Worm (Caenorhabditis elegans) whole organism, young adult: ENCODE results near the gene pals-37.

ENCODE experiments used
- B0336.3 ChIP-seq: fragments of 200-800 bp; sonication (Bioruptor generic); IDR thresholded peaks from 2 replicates; pipeline ENCODE4 v1.3.6; 2022; ENCODE audit warnings: missing genetic modification characterization, missing compliant biosample characterization
- C06A6.2 ChIP-seq: fragments of 200-800 bp; sonication (Bioruptor generic); conservative IDR thresholded peaks from 2 replicates; pipeline ENCODE4 v1.3.6; 2022; ENCODE audit warnings: missing genetic modification characterization, missing compliant biosample characterization
- C17E4.6 ChIP-seq: fragments of 200-800 bp; sonication (Bioruptor generic); IDR thresholded peaks from 2 replicates; pipeline ENCODE4 v1.3.6; 2022; ENCODE audit warnings: missing genetic modification reagents, missing genetic modification characterization, missing compliant biosample characterization
- F10E7.11 ChIP-seq: sonication (generic microtip); optimal IDR thresholded peaks from 2 replicates; lab custom pipeline; 2017; ENCODE audit warnings: mild to moderate bottlenecking, missing genetic modification characterization, moderate library complexity, missing compliant biosample characterization
- F33H1.4 ChIP-seq: fragments of 200-800 bp; sonication (Bioruptor generic); IDR thresholded peaks from 2 replicates; pipeline ENCODE4 v1.3.6; 2022; ENCODE audit warnings: missing genetic modification reagents, missing genetic modification characterization, missing compliant biosample characterization
- F39B2.1 ChIP-seq: fragments of 200-800 bp; sonication (Bioruptor generic); IDR thresholded peaks from 2 replicates; pipeline ENCODE4 v1.3.6; 2022; ENCODE audit warnings: missing genetic modification reagents, missing genetic modification characterization, missing compliant biosample characterization
- F49E8.2 ChIP-seq: sonication (generic microtip); optimal IDR thresholded peaks from 3 replicates; lab custom pipeline; 2017; ENCODE audit warnings: missing genetic modification characterization, mild to moderate bottlenecking, missing compliant biosample characterization, antibody characterized with exemption, moderate library complexity; ENCODE audit not compliant: insufficient read depth
- F52B5.7 ChIP-seq: sonication (generic microtip); optimal IDR thresholded peaks from 2 replicates; lab custom pipeline; 2016; ENCODE audit warnings: mild to moderate bottlenecking, missing genetic modification characterization, missing compliant biosample characterization
- K11D2.4 ChIP-seq: fragments of 200-800 bp; sonication (Bioruptor generic); IDR thresholded peaks from 2 replicates; pipeline ENCODE4 v1.3.6; 2022; ENCODE audit warnings: missing genetic modification reagents, missing genetic modification characterization, missing compliant biosample characterization
- ZK185.1 ChIP-seq: sonication (generic microtip); optimal IDR thresholded peaks from 2 replicates; lab custom pipeline; 2016; ENCODE audit warnings: mild to moderate bottlenecking, missing genetic modification characterization, missing compliant biosample characterization; ENCODE audit not compliant: poor library complexity, severe bottlenecking
- aptf-3 ChIP-seq: fragments of 200-800 bp; sonication (Bioruptor generic); IDR thresholded peaks from 2 replicates; pipeline ENCODE4 v1.3.6; 2022; ENCODE audit warnings: missing genetic modification characterization, missing compliant biosample characterization
- atf-7 ChIP-seq: sonication (generic microtip); optimal IDR thresholded peaks from 2 replicates; lab custom pipeline; 2017; ENCODE audit warnings: mild to moderate bottlenecking, missing genetic modification characterization, missing compliant biosample characterization
- attf-5 ChIP-seq: fragments of 200-800 bp; sonication (Bioruptor generic); optimal IDR thresholded peaks from 2 replicates; lab custom pipeline; 2018; ENCODE audit warnings: mild to moderate bottlenecking, missing genetic modification characterization, missing compliant biosample characterization
- cebp-1 ChIP-seq, 2 experiments: fragments of 200-800 bp in 1 of 2; sonication (Bioruptor generic) in 1 of 2; sonication (generic microtip) in 1 of 2; IDR thresholded peaks in 1 of 2; optimal IDR thresholded peaks in 1 of 2; 2 replicates each; pipeline versions ENCODE4 v1.3.6 to Lab custom; 2017 to 2022; ENCODE audit warnings: missing compliant biosample characterization in 2 of 2, missing genetic modification characterization in 2 of 2, mild to moderate bottlenecking in 1 of 2, missing genetic modification reagents in 1 of 2, moderate library complexity in 1 of 2
- ceh-27 ChIP-seq: fragments of 200-800 bp; sonication (Bioruptor generic); optimal IDR thresholded peaks from 2 replicates; lab custom pipeline; 2018; ENCODE audit warnings: mild to moderate bottlenecking, missing genetic modification characterization, moderate library complexity, missing compliant biosample characterization
- ceh-40 ChIP-seq: fragments of 200-800 bp; sonication (Bioruptor generic); IDR thresholded peaks from 2 replicates; pipeline ENCODE4 v1.3.6; 2022; ENCODE audit warnings: missing genetic modification characterization, missing compliant biosample characterization
- ceh-91 ChIP-seq: fragments of 200-800 bp; sonication (Bioruptor generic); IDR thresholded peaks from 2 replicates; pipeline ENCODE4 v1.3.6; 2022; ENCODE audit warnings: missing genetic modification reagents, missing genetic modification characterization, missing compliant biosample characterization
- die-1 ChIP-seq: sonication (generic microtip); optimal IDR thresholded peaks from 2 replicates; lab custom pipeline; 2016; ENCODE audit warnings: missing genotype, mild to moderate bottlenecking, missing genetic modification characterization, missing compliant biosample characterization
- dox-1 ChIP-seq: fragments of 200-800 bp; sonication (Bioruptor generic); IDR thresholded peaks from 2 replicates; pipeline ENCODE4 v1.3.6; 2022; ENCODE audit warnings: missing genetic modification reagents, missing genetic modification characterization, missing compliant biosample characterization
- dpff-1 ChIP-seq: sonication (generic microtip); optimal IDR thresholded peaks from 2 replicates; lab custom pipeline; 2017; ENCODE audit warnings: mild to moderate bottlenecking, missing genetic modification characterization, missing compliant biosample characterization
- ets-4 ChIP-seq: fragments of 200-800 bp; sonication (Bioruptor generic); optimal IDR thresholded peaks from 2 replicates; lab custom pipeline; 2018; ENCODE audit warnings: mild to moderate bottlenecking, missing genetic modification characterization, missing compliant biosample characterization
- fkh-3 ChIP-seq: sonication (generic microtip); optimal IDR thresholded peaks from 2 replicates; lab custom pipeline; 2016; ENCODE audit warnings: mild to moderate bottlenecking, missing genetic modification characterization, missing compliant biosample characterization
- hmg-1.2 ChIP-seq: fragments of 200-800 bp; sonication (Bioruptor generic); IDR thresholded peaks from 2 replicates; pipeline ENCODE4 v1.3.6; 2022; ENCODE audit warnings: missing genetic modification reagents, missing genetic modification characterization, missing compliant biosample characterization
- hmg-20 ChIP-seq: fragments of 200-800 bp; sonication (Bioruptor generic); IDR thresholded peaks from 2 replicates; pipeline ENCODE4 v1.3.6; 2022; ENCODE audit warnings: missing genetic modification reagents, missing genetic modification characterization, missing compliant biosample characterization
- lag-1 ChIP-seq: fragments of 200-800 bp; sonication (Bioruptor generic); IDR thresholded peaks from 2 replicates; pipeline ENCODE4 v1.3.6; 2022; ENCODE audit warnings: missing genetic modification reagents, missing genetic modification characterization, missing compliant biosample characterization
- lin-26 ChIP-seq: fragments of 200-800 bp; sonication (Bioruptor generic); IDR thresholded peaks from 2 replicates; pipeline ENCODE4 v1.3.6; 2022; ENCODE audit warnings: missing genetic modification reagents, missing genetic modification characterization, missing compliant biosample characterization
- lin-35 ChIP-seq, 3 experiments: fragments of 150-350 bp in 2 of 3; sonication (generic microtip) in 1 of 3; optimal IDR thresholded peaks; 2 replicates each; lab custom pipeline; 2014 to 2018; ENCODE audit warnings: missing biosample characterization in 3 of 3, missing genetic modification characterization in 3 of 3, missing genetic modification reagents in 3 of 3
- lin-40 ChIP-seq: sonication (generic microtip); optimal IDR thresholded peaks from 2 replicates; lab custom pipeline; 2016; ENCODE audit warnings: missing genetic modification characterization, mild to moderate bottlenecking, missing compliant biosample characterization, missing genotype, missing genetic modification reagents
- madf-10 ChIP-seq: sonication (generic microtip); optimal IDR thresholded peaks from 2 replicates; lab custom pipeline; 2016; ENCODE audit warnings: mild to moderate bottlenecking, missing genetic modification characterization, missing compliant biosample characterization
- madf-6 ChIP-seq: fragments of 200-800 bp; sonication (Bioruptor generic); IDR thresholded peaks from 2 replicates; pipeline ENCODE4 v1.3.6; 2022; ENCODE audit warnings: missing genetic modification reagents, missing genetic modification characterization, missing compliant biosample characterization
- mxl-1 ChIP-seq: sonication (generic microtip); optimal IDR thresholded peaks from 2 replicates; lab custom pipeline; 2016; ENCODE audit warnings: missing genetic modification characterization, missing compliant biosample characterization
- nhr-27 ChIP-seq: fragments of 200-800 bp; sonication (Bioruptor generic); optimal IDR thresholded peaks from 2 replicates; lab custom pipeline; 2018; ENCODE audit warnings: mild to moderate bottlenecking, missing genetic modification characterization, moderate library complexity, missing compliant biosample characterization
- nhr-80 ChIP-seq: sonication (generic microtip); optimal IDR thresholded peaks from 2 replicates; lab custom pipeline; 2016; ENCODE audit warnings: missing genetic modification characterization, missing compliant biosample characterization
- pbrm-1 ChIP-seq: fragments of 200-800 bp; sonication (Bioruptor generic); IDR thresholded peaks from 2 replicates; pipeline ENCODE4 v1.3.6; 2022; ENCODE audit warnings: missing genetic modification reagents, missing genetic modification characterization, missing compliant biosample characterization
- rcor-1 ChIP-seq: fragments of 200-800 bp; sonication (Bioruptor generic); IDR thresholded peaks from 2 replicates; pipeline ENCODE4 v1.3.6; 2022; ENCODE audit warnings: missing genetic modification reagents, missing genetic modification characterization, missing compliant biosample characterization
- repo-1 ChIP-seq: sonication (generic microtip); optimal IDR thresholded peaks from 2 replicates; lab custom pipeline; 2017; ENCODE audit warnings: mild to moderate bottlenecking, missing genetic modification characterization, missing compliant biosample characterization
- sea-2 ChIP-seq: fragments of 200-800 bp; sonication (Bioruptor generic); IDR thresholded peaks from 2 replicates; pipeline ENCODE4 v1.3.6; 2022; ENCODE audit warnings: missing genetic modification characterization, missing compliant biosample characterization
- snpc-3.4 ChIP-seq: sonication (generic microtip); optimal IDR thresholded peaks from 2 replicates; lab custom pipeline; 2017; ENCODE audit warnings: missing genetic modification characterization, mild to moderate bottlenecking, missing compliant biosample characterization, antibody characterized with exemption, moderate library complexity, missing genotype, missing genetic modification reagents
- snpc-4 ChIP-seq, 5 experiments: fragments of 150-350 bp in 1 of 5; sonication (generic microtip) in 4 of 5; optimal IDR thresholded peaks; 2 replicates each; lab custom pipeline; 2014 to 2018; ENCODE audit warnings: missing genetic modification characterization in 5 of 5, missing biosample characterization in 3 of 5, antibody characterized with exemption in 2 of 5, mild to moderate bottlenecking in 2 of 5, missing compliant biosample characterization in 2 of 5, missing genotype in 2 of 5, moderate library complexity in 2 of 5, missing genetic modification reagents in 1 of 5
- tbp1 ChIP-seq: fragments of 200-800 bp; sonication (Bioruptor generic); optimal IDR thresholded peaks from 2 replicates; lab custom pipeline; 2018; ENCODE audit warnings: mild to moderate bottlenecking, missing genetic modification characterization, missing compliant biosample characterization
- tlf-1 ChIP-seq: fragments of 200-800 bp; sonication (Bioruptor generic); optimal IDR thresholded peaks from 2 replicates; lab custom pipeline; 2018; ENCODE audit warnings: mild to moderate bottlenecking, missing genetic modification characterization, missing compliant biosample characterization
- zfh-2 ChIP-seq: fragments of 200-800 bp; sonication (Bioruptor generic); conservative IDR thresholded peaks from 2 replicates; pipeline ENCODE4 v1.3.6; 2022; ENCODE audit warnings: missing genetic modification reagents, missing genetic modification characterization, missing compliant biosample characterization
- ztf-22 ChIP-seq: fragments of 200-800 bp; sonication (Bioruptor generic); optimal IDR thresholded peaks from 2 replicates; lab custom pipeline; 2018; ENCODE audit warnings: mild to moderate bottlenecking, missing genetic modification characterization, moderate library complexity, missing compliant biosample characterization
- ztf-25 ChIP-seq: fragments of 200-800 bp; sonication (Bioruptor generic); IDR thresholded peaks from 2 replicates; pipeline ENCODE4 v1.3.6; 2022; ENCODE audit warnings: missing genetic modification reagents, missing genetic modification characterization, missing compliant biosample characterization
- ztf-3 ChIP-seq: fragments of 200-800 bp; sonication (Bioruptor generic); optimal IDR thresholded peaks from 2 replicates; lab custom pipeline; 2018; ENCODE audit warnings: mild to moderate bottlenecking, missing genetic modification characterization, missing compliant biosample characterization

Gene pals-37

DNA sequence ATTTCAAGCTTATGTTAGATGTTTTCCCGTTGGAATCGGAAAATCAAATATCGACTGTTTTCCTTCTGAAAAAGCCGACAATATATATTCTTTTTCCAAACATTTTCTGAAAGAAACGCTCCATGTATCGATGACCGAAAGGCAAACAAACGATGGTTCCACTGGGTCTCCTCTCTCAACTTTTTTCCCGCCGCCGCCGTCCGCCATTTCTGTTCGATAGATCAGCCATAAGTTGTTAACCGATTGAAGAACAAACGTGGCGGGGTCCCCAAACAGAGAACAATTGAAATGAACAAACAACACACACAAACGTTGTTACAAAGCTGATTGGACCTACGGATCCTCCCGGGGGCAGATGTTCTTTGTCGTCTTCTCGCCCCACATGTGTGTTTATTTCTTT is 25.3 kb upstream of the pals-37 start:
- TF ChIP-seq madf-6 (GFP tag; lab: Robert Waterston, UW) (peak; percentile 22; the same call in 1 of the 2 replicates), C17E4.6 (GFP tag; lab: Robert Waterston, UW) (no peak)

DNA sequence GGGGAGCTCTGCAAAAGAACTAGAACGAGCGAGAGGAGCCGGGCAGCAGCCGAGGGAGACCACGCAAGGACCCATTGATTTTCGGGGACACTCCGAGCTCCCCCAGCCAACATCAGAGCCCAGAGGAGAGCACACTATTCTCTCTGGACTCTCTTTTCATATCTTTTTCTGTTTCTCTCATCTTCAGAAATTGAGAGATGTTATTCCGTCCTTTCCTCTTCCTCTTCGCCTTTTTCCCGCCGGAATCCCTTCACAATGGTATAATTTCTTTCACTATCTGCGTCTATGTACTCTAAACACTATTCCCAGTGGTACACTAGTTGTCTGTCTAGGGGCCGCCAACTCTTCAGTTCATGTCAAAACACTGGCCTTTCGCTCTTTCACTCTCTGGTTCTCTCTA is 24.1 kb upstream of the pals-37 start:
- TF ChIP-seq zfh-2 (peak; percentile 98), ets-4 (GFP tag; lab: Kevin White, UChicago) (no peak), lin-35 (GFP tag; optimal IDR thresholded peaks at IDR 0.05; lab: Kevin White, UChicago) (peak in 2 of 3 experiments; percentile 13 to 62), rcor-1 (GFP tag; lab: Robert Waterston, UW) (0 out of 2 replicates have a peak, but pooled peaks have one; percentile 32), F33H1.4 (GFP tag; lab: Robert Waterston, UW) (0 out of 2 replicates have a peak, but pooled peaks have one; percentile 19), nhr-27 (no peak), die-1 (tag; lab: Kevin White, UChicago) (no peak), C06A6.2 (GFP tag; lab: Robert Waterston, UW) (no peak), F39B2.1 (no peak), lin-40 (peak; percentile 58), snpc-4 (GFP tag; optimal IDR thresholded peaks at IDR 0.05; lab: Kevin White, UChicago) (no peak), snpc-4 (tag; optimal IDR thresholded peaks at IDR 0.05; lab: Kevin White, UChicago) (peak in 2 of 4 experiments; percentile 39 to 45), ceh-40 (GFP tag; lab: Robert Waterston, UW) (no peak), madf-6 (GFP tag; lab: Robert Waterston, UW) (peak; percentile 17; the same call in 1 of the 2 replicates), dpff-1 (tag; lab: Kevin White, UChicago) (no peak), F52B5.7 (tag; lab: Kevin White, UChicago) (peak; percentile 31), tbp1 (peak; percentile 1), lag-1 (GFP tag; lab: Robert Waterston, UW) (no peak), fkh-3 (tag; lab: Kevin White, UChicago) (no peak), nhr-80 (no peak), ceh-27 (GFP tag; lab: Kevin White, UChicago) (peak; percentile 76), hmg-20 (GFP tag; lab: Robert Waterston, UW) (no peak), sea-2 (GFP tag; lab: Robert Waterston, UW) (no peak), attf-5 (GFP tag; lab: Kevin White, UChicago) (peak; percentile 62), madf-10 (tag; lab: Kevin White, UChicago) (peak; percentile 20), B0336.3 (GFP tag; lab: Robert Waterston, UW) (0 out of 2 replicates have a peak, but pooled peaks have one; percentile 28), cebp-1 (GFP tag; IDR thresholded peaks at IDR 0.05; lab: Robert Waterston, UW) (no peak), cebp-1 (tag; optimal IDR thresholded peaks at IDR 0.05; lab: Kevin White, UChicago) (peak; percentile 63), ztf-25 (no peak), snpc-3.4 (tag; lab: Kevin White, UChicago) (no peak), F49E8.2 (tag; lab: Kevin White, UChicago) (no peak), tlf-1 (GFP tag; lab: Kevin White, UChicago) (no peak), pbrm-1 (GFP tag; lab: Robert Waterston, UW) (no peak; the same call in 1 of the 2 replicates), ztf-22 (GFP tag; lab: Kevin White, UChicago) (peak; percentile 0), F10E7.11 (tag; lab: Kevin White, UChicago) (peak; percentile 15), lin-26 (GFP tag; lab: Robert Waterston, UW) (no peak), ztf-3 (GFP tag; lab: Kevin White, UChicago) (no peak), hmg-1.2 (GFP tag; lab: Robert Waterston, UW) (peak; percentile 86), atf-7 (peak; percentile 48), aptf-3 (GFP tag; lab: Robert Waterston, UW) (no peak), ceh-91 (no peak), ZK185.1 (peak; percentile 2), mxl-1 (no peak), K11D2.4 (peak; percentile 77), repo-1 (tag; lab: Kevin White, UChicago) (no peak), dox-1 (GFP tag; lab: Robert Waterston, UW) (peak; percentile 72)
